Fruit fly (Drosophila melanogaster) whole organism: ENCODE measurements around the gene CG9915.

ENCODE experiments used
- CG8478 ChIP-seq: fragments of >200 bp; optimal IDR thresholded peaks from 2 replicates; lab custom pipeline; 2018; ENCODE audit warnings: inconsistent platforms
- Dll ChIP-seq: fragments of >200 bp; optimal IDR thresholded peaks from 2 replicates; lab custom pipeline; 2017
- EcR ChIP-seq, 2 experiments: fragments of >200 bp; optimal IDR thresholded peaks; 2 replicates each; lab custom pipeline; 2017; ENCODE audit warnings: missing biosample characterization in 2 of 2, missing genetic modification characterization in 2 of 2, missing genetic modification reagents in 2 of 2
- pan ChIP-seq: fragments of >200 bp; optimal IDR thresholded peaks from 2 replicates; lab custom pipeline; 2017
- psq ChIP-seq: fragments of >200 bp; optimal IDR thresholded peaks from 2 replicates; lab custom pipeline; 2017
- usp ChIP-seq: fragments of >200 bp; optimal IDR thresholded peaks from 2 replicates; lab custom pipeline; 2017; ENCODE audit warnings: missing biosample characterization, missing genetic modification characterization, mixed read lengths

CG9915 gene

dm6 chrX:16330659-16331058 lies 17.7 kb upstream of the CG9915 start, which contains the start of gene CG9919:
CG9919 (minus strand) TSS chrX:16330759.
- TF ChIP-seq CG8478 (lab: Kevin White, UChicago) (no peak), psq (no peak), usp (GFP tag; lab: Kevin White, UChicago) (no peak), pan (lab: Kevin White, UChicago) (no peak), EcR (GFP tag; optimal IDR thresholded peaks at IDR 0.05; lab: Kevin White, UChicago) (no peak)

- no peak for TF ChIP-seq psq
- TF ChIP-seq usp (GFP tag; lab: Kevin White, UChicago), result no peak
- TF ChIP-seq Dll, result no peak
- no peak for TF ChIP-seq pan (lab: Kevin White, UChicago)
- no peak for TF ChIP-seq CG8478 (lab: Kevin White, UChicago)
- no peak for TF ChIP-seq EcR (GFP tag; optimal IDR thresholded peaks at IDR 0.05; lab: Kevin White, UChicago)
These were observed 12.5 kb upstream of the CG9915 start, which contains the start of gene CalpC for dm6 chrX:16325472-16325871. CalpC (plus strand) TSS chrX:16325763.

- TF ChIP-seq pan (lab: Kevin White, UChicago), result no peak
- no peak for TF ChIP-seq psq
- TF ChIP-seq Dll, result no peak
- no peak for TF ChIP-seq CG8478 (lab: Kevin White, UChicago)
- TF ChIP-seq EcR (GFP tag; optimal IDR thresholded peaks at IDR 0.05; lab: Kevin White, UChicago), result no peak
- TF ChIP-seq usp (GFP tag; lab: Kevin White, UChicago), result no peak
These were observed 10.6 kb upstream of the CG9915 start for dm6 chrX:16323536-16323935.

dm6 chrX:16323063-16323462 lies 10.1 kb upstream of the CG9915 start, which contains the start of the genes CG9917 and CG32579:
CG9917 (minus strand) TSS chrX:16323231.
CG32579 (plus strand) TSS chrX:16323286.
- TF ChIP-seq psq (no peak), pan (lab: Kevin White, UChicago) (no peak), CG8478 (lab: Kevin White, UChicago) (no peak), usp (GFP tag; lab: Kevin White, UChicago) (no peak), Dll (no peak), EcR (GFP tag; optimal IDR thresholded peaks at IDR 0.05; lab: Kevin White, UChicago) (no peak)

dm6 chrX:16321037-16321436 lies 8.1 kb upstream of the CG9915 start:
- TF ChIP-seq usp (GFP tag; lab: Kevin White, UChicago) (no peak), Dll (no peak), EcR (GFP tag; optimal IDR thresholded peaks at IDR 0.05; lab: Kevin White, UChicago) (no peak), psq (no peak)

- TF ChIP-seq CG8478 (lab: Kevin White, UChicago), result no peak
- TF ChIP-seq EcR (GFP tag; optimal IDR thresholded peaks at IDR 0.05; lab: Kevin White, UChicago), result no peak
- no peak for TF ChIP-seq psq
- TF ChIP-seq usp (GFP tag; lab: Kevin White, UChicago), result no peak
- TF ChIP-seq Dll, result no peak
- no peak for TF ChIP-seq pan (lab: Kevin White, UChicago)
These were observed 7.4 kb upstream of the CG9915 start, which contains the start of gene Cyp1 for dm6 chrX:16320197-16320921. Cyp1 (minus strand) TSS chrX:16320370.

dm6 chrX:16319558-16319924 lies 6.6 kb upstream of the CG9915 start:
- no peak for TF ChIP-seq Dll
- TF ChIP-seq pan (lab: Kevin White, UChicago), result no peak
- no peak for TF ChIP-seq psq
- TF ChIP-seq EcR (GFP tag; optimal IDR thresholded peaks at IDR 0.05; lab: Kevin White, UChicago), result no peak
- no peak for TF ChIP-seq usp (GFP tag; lab: Kevin White, UChicago)
- TF ChIP-seq CG8478 (lab: Kevin White, UChicago), result no peak

- TF ChIP-seq psq (no peak), Dll (no peak), pan (lab: Kevin White, UChicago) (no peak), EcR (GFP tag; optimal IDR thresholded peaks at IDR 0.05; lab: Kevin White, UChicago) (no peak), CG8478 (lab: Kevin White, UChicago) (no peak), usp (GFP tag; lab: Kevin White, UChicago) (no peak)
These were observed 6.1 kb upstream of the CG9915 start for dm6 chrX:16318858-16319557.

dm6 chrX:16309764-16310163 lies 3.2 kb downstream of the CG9915 start:
- TF ChIP-seq pan (lab: Kevin White, UChicago) (no peak), usp (GFP tag; lab: Kevin White, UChicago) (no peak), CG8478 (lab: Kevin White, UChicago) (no peak), EcR (GFP tag; optimal IDR thresholded peaks at IDR 0.05; lab: Kevin White, UChicago) (no peak), psq (no peak), Dll (no peak)

dm6 chrX:16308953-16309352 lies 4.0 kb downstream of the CG9915 start:
- TF ChIP-seq Dll (no peak), usp (GFP tag; lab: Kevin White, UChicago) (no peak), psq (no peak), CG8478 (lab: Kevin White, UChicago) (no peak)

dm6 chrX:16308310-16308918 lies 4.5 kb downstream of the CG9915 start, which contains the start of gene Had1:
Had1 (minus strand) TSS chrX:16308667.
- TF ChIP-seq CG8478 (lab: Kevin White, UChicago), result no peak
- TF ChIP-seq EcR (GFP tag; optimal IDR thresholded peaks at IDR 0.05; lab: Kevin White, UChicago), result no peak
- no peak for TF ChIP-seq psq
- TF ChIP-seq usp (GFP tag; lab: Kevin White, UChicago), result no peak
- TF ChIP-seq Dll, result no peak
- no peak for TF ChIP-seq pan (lab: Kevin White, UChicago)
